In the genomic region with DNA sequence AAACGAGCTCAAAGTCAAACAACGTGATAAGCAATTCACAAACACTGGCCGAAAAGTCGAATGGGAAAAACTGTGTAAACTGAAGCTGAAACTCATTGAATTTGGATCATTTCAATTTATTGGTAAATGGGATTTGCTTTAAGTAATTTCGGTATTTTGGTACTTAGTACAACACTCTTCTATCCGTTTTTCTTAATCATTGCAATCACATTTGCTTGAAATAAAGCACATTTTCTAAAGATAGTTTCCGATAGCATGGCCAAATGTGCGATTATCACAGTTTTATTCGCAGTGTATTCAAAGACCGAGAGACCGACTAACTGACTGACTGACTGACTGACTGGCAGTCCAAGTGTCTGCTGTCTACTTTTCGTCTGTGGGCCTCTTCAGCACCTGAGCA, we compare ENCODE assay signal across 1 fruit fly cellular context.
TF ChIP-seq lines count a peak whose summit lies in the region.

No protein-coding gene starts in this region.

TF ChIP-seq in whole organism, embryonic, 481 proteins besides CTCF, POLR2A, EP300 and RAD21 (continued from another document):
- peak in 1 of 2 experiments; percentile 2 for TF ChIP-seq dpn (GFP tag; optimal IDR thresholded peaks at IDR 0.05; lab: Kevin White, UChicago)
- no peak for TF ChIP-seq grn (GFP tag; optimal IDR thresholded peaks at IDR 0.05; lab: Kevin White, UChicago)
- peak; percentile 33 for TF ChIP-seq zen (tag; optimal IDR thresholded peaks at IDR 0.05; lab: Kevin White, UChicago)
- TF ChIP-seq CG15011 (GFP tag; optimal IDR thresholded peaks at IDR 0.05; lab: Kevin White, UChicago): no peak
- no peak for TF ChIP-seq CG12104 (GFP tag; optimal IDR thresholded peaks at IDR 0.05; lab: Kevin White, UChicago)
- TF ChIP-seq schlank (tag; optimal IDR thresholded peaks at IDR 0.05; lab: Kevin White, UChicago): no peak
- TF ChIP-seq cwo (GFP tag; optimal IDR thresholded peaks at IDR 0.05; lab: Kevin White, UChicago): peak; percentile 12
- TF ChIP-seq CG8924 (tag; optimal IDR thresholded peaks at IDR 0.05; lab: Kevin White, UChicago): peak; percentile 6
- no peak for TF ChIP-seq repo (GFP tag; optimal IDR thresholded peaks at IDR 0.05; lab: Kevin White, UChicago)
- no peak for TF ChIP-seq D19B (GFP tag; optimal IDR thresholded peaks at IDR 0.05; lab: Kevin White, UChicago)
- no peak for TF ChIP-seq CG12155 (GFP tag; optimal IDR thresholded peaks at IDR 0.05; lab: Kevin White, UChicago)
- TF ChIP-seq CG4282 (GFP tag; optimal IDR thresholded peaks at IDR 0.05; lab: Kevin White, UChicago): no peak
- TF ChIP-seq CG9437 (GFP tag; optimal IDR thresholded peaks at IDR 0.05; lab: Kevin White, UChicago): no peak
- TF ChIP-seq Usf (GFP tag; optimal IDR thresholded peaks at IDR 0.05; lab: Kevin White, UChicago): peak; percentile 10
- TF ChIP-seq CG4424 (GFP tag; optimal IDR thresholded peaks at IDR 0.05; lab: Kevin White, UChicago): peak; percentile 1
- TF ChIP-seq Mad (GFP tag; optimal IDR thresholded peaks at IDR 0.05; lab: Kevin White, UChicago): no peak
- peak; percentile 42 for TF ChIP-seq CG9727 (GFP tag; optimal IDR thresholded peaks at IDR 0.05; lab: Kevin White, UChicago)
- TF ChIP-seq CG31388 (GFP tag; optimal IDR thresholded peaks at IDR 0.05; lab: Kevin White, UChicago): no peak
- no peak for TF ChIP-seq CG12236 (GFP tag; optimal IDR thresholded peaks at IDR 0.05; lab: Kevin White, UChicago)
- TF ChIP-seq Hr51 (GFP tag; optimal IDR thresholded peaks at IDR 0.05; lab: Kevin White, UChicago): peak in 1 of 2 experiments; percentile 3
- TF ChIP-seq tgo (GFP tag; IDR thresholded peaks at IDR 0.05; lab: Robert Waterston, UW): peak; percentile 32; the same call in 1 of the 3 replicates
- TF ChIP-seq Neu2 (GFP tag; optimal IDR thresholded peaks at IDR 0.05; lab: Kevin White, UChicago; ENCODE audit: borderline replicate concordance): no peak
- TF ChIP-seq phol (tag; optimal IDR thresholded peaks at IDR 0.05; lab: Kevin White, UChicago): peak; percentile 22
- no peak for TF ChIP-seq al (GFP tag; IDR thresholded peaks at IDR 0.05; lab: Robert Waterston, UW)
- TF ChIP-seq Med (GFP tag; lab: Kevin White, UChicago): peak; percentile 77
- TF ChIP-seq CG12769 (tag; optimal IDR thresholded peaks at IDR 0.05; lab: Kevin White, UChicago): peak; percentile 10
- no peak for TF ChIP-seq chinmo (GFP tag; IDR thresholded peaks at IDR 0.05; lab: Robert Waterston, UW; ENCODE audit: partially characterized antibody)
- peak; percentile 23 for TF ChIP-seq CG2120 (GFP tag; optimal IDR thresholded peaks at IDR 0.05; lab: Kevin White, UChicago)
- no peak for TF ChIP-seq gcm2 (GFP tag; optimal IDR thresholded peaks at IDR 0.05; lab: Kevin White, UChicago)
- no peak for TF ChIP-seq CG31224 (GFP tag; IDR thresholded peaks at IDR 0.05; lab: Robert Waterston, UW)
- no peak for TF ChIP-seq scrt (GFP tag; optimal IDR thresholded peaks at IDR 0.05; lab: Kevin White, UChicago)
- no peak for TF ChIP-seq sim (GFP tag; IDR thresholded peaks at IDR 0.05; lab: Robert Waterston, UW)
- no peak for TF ChIP-seq Asciz (GFP tag; optimal IDR thresholded peaks at IDR 0.05; lab: Kevin White, UChicago)
- TF ChIP-seq CG18262 (tag; optimal IDR thresholded peaks at IDR 0.05; lab: Kevin White, UChicago): peak; percentile 26
- peak; percentile 18 for TF ChIP-seq CG30403 (GFP tag; optimal IDR thresholded peaks at IDR 0.05; lab: Kevin White, UChicago)
- TF ChIP-seq CG6765 (GFP tag; optimal IDR thresholded peaks at IDR 0.05; lab: Kevin White, UChicago): no peak
- no peak for TF ChIP-seq Bgb (GFP tag; IDR thresholded peaks at IDR 0.05; lab: Robert Waterston, UW; ENCODE audit: partially characterized antibody)
- peak; percentile 48 for TF ChIP-seq gem (tag; optimal IDR thresholded peaks at IDR 0.05; lab: Kevin White, UChicago)
- peak; percentile 47 for TF ChIP-seq CG11504 (tag; optimal IDR thresholded peaks at IDR 0.05; lab: Kevin White, UChicago)
- no peak for TF ChIP-seq CG9932 (GFP tag; IDR thresholded peaks at IDR 0.05; lab: Robert Waterston, UW)
- peak; percentile 17 for TF ChIP-seq Oli (tag; optimal IDR thresholded peaks at IDR 0.05; lab: Kevin White, UChicago)
- TF ChIP-seq gt (GFP tag; IDR thresholded peaks at IDR 0.05; lab: Robert Waterston, UW): no peak
- TF ChIP-seq crc (GFP tag; optimal IDR thresholded peaks at IDR 0.05; lab: Kevin White, UChicago): no peak
- peak; percentile 29; the same call in 1 of the 2 replicates for TF ChIP-seq slbo (GFP tag; IDR thresholded peaks at IDR 0.05; lab: Robert Waterston, UW)
- peak in 1 of 3 experiments; percentile 3 for TF ChIP-seq lola (GFP tag; optimal IDR thresholded peaks at IDR 0.05; lab: Kevin White, UChicago)
- TF ChIP-seq Fer3 (tag; optimal IDR thresholded peaks at IDR 0.05; lab: Kevin White, UChicago): peak; percentile 20
- TF ChIP-seq fd96Cb (tag; optimal IDR thresholded peaks at IDR 0.05; lab: Kevin White, UChicago): no peak
- TF ChIP-seq dmrt99B (tag; optimal IDR thresholded peaks at IDR 0.05; lab: Kevin White, UChicago): peak; percentile 28
- no peak for TF ChIP-seq p53 (GFP tag; optimal IDR thresholded peaks at IDR 0.05; lab: Kevin White, UChicago)
- no peak for TF ChIP-seq sisA (GFP tag; IDR thresholded peaks at IDR 0.05; lab: Robert Waterston, UW)
- no peak for TF ChIP-seq CG12071 (GFP tag; optimal IDR thresholded peaks at IDR 0.05; lab: Kevin White, UChicago)
- peak; percentile 10 for TF ChIP-seq lab (GFP tag; optimal IDR thresholded peaks at IDR 0.05; lab: Kevin White, UChicago)
- TF ChIP-seq CG3726 (GFP tag; IDR thresholded peaks at IDR 0.05; lab: Robert Waterston, UW): no peak
- peak; percentile 36 for TF ChIP-seq bcd (GFP tag; optimal IDR thresholded peaks at IDR 0.05; lab: Kevin White, UChicago)
